Fruit fly (Drosophila melanogaster) whole organism, larva: ENCODE measurements around the gene mat.

Experiments
- noc ChIP-seq: fragments of 200-800 bp; sonication (Bioruptor generic); optimal IDR thresholded peaks from 3 replicates; lab custom pipeline; 2019; ENCODE audit warnings: missing biosample characterization, mild to moderate bottlenecking, missing genetic modification characterization, moderate library complexity

Gene mat

DNA sequence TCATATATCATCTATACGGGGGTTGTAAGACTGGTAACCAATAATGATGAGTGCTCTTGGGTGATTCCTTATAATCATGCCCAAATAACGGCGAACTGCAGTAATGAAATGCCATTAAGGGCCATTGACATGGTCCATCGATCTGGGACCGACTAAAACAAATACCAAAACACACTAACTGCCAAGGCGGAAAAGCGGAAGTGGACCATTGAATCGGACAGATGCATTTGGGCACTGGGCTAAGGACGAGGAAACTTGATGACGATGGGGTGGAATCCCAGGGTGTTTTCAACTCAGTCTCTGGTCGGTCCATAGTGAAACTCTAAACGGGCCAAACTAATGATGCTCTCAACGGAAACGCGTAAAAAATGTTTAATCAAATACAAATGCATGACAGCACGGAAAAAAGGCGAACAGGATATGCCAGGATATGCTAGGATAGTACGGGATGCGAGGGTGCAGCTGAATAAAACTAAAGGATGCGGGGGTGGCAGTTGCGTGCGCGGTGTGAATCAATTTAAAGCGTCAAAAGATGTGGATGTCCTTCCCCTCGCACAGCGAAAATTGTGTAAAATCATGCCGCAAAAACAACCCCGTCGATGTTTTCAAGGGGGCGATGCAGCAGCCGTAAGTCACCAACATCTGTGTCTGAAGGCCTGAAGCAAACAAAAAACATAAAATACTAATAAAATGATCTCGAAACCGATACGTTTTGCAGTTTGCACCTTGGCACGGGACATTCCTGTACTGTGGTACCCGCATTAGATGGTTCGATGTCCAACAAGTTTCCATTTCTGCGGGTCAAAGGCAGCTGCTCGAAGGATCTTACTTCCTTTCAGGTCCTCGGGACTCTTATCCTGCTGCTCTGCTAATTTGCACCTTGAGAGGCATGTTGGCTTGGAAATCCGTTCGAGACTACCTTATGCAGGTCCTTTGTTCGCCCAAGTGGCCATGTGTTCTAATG lies 10.0 kb downstream of the mat start:
- no peak for TF ChIP-seq noc (tag; lab: Kevin White, UChicago)

DNA sequence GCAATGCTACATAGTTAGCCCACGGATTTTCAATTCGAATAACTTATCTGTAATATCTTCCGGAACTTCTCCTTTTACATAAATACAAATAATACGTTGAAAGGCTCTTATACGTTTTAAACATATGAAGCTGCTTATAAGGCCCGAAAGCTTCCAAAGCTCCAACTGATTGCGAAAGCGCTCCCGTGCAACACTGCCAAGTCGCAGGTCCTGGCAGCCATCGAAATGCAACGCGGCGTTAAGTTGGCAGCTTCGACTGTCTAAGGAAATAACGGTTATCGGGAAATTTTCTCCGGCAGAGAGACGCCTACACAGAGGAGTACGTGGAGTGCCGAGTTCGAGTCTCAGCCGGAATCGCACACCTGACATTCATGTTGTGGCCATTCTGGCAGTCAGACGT lies 11.0 kb downstream of the mat start, which contains the start of gene Glut1:
Gene Glut1 (plus strand): TSS at position 393 of the 400 bp plus-strand sequence.
- no peak for TF ChIP-seq noc (tag; lab: Kevin White, UChicago)

DNA sequence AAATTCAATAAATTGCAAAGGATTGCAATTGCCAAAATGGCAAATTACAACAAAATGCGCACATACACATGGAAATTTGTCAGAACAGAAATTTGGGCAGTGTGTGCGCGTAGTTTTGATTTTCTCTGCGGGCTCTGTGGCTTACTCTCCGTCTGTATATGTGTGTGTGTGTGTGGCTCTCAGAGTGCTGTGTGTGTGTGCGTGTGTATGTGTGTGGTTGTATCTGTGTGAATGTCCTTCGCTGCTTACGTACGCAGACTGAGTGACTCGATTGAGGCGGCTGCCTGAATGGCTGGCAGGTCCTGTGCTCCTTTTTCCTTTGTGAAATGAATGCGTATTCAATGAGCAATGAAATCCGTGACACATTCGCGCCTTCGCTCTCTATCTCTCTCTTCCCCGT lies 12.2 kb downstream of the mat start:
- TF ChIP-seq noc (tag; lab: Kevin White, UChicago): no peak

DNA sequence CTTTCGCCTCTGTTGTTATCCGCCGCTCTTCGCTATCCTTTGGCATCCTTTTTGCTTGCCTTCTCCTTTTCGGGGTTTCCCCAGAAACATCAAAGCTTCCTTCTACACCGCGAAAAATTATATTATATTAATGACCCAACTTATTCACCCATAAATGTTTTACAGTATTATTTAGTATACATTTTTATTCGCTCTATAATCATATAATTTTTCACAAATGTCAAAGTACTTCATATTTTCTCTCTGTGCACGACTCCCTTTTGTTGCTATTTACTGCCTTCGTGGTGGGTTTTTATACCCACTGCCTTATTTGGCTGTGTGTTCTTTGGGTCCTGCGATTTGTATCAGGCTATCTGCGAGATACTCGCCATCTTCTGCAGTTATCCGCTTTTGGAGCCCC lies 14.5 kb downstream of the mat start:
- no peak for TF ChIP-seq noc (tag; lab: Kevin White, UChicago)

DNA sequence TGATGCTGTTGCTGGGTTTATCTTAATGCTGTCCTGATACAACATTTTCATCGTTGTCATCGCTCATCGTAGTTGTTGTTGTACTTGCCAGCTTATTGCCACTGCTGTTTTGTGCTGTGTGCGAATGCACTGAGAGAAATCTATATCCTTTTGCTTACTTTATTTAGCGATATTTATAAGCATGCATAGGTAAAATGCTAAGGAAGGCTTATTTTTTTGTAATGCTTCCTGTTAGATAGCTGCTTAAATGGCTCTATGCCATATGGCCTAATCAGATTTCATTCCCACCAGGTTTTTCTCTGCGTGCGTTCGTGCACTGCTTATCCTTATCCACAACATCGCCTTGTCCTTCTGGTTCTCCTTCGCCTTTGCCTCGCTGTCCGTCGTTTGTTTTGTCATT lies 49.5 kb downstream of the mat start:
- TF ChIP-seq noc (tag; lab: Kevin White, UChicago): no peak
